Worm (Caenorhabditis elegans) whole organism, L4 larva: ENCODE measurements around the gene pnc-2.

Source experiments
- D1046.2 ChIP-seq: fragments of 200-800 bp; sonication (Bioruptor generic); IDR thresholded peaks from 2 replicates; pipeline ENCODE4 v1.3.6; 2022; ENCODE audit warnings: missing genetic modification characterization, missing compliant biosample characterization
- F44E2.7 ChIP-seq: fragments of 200-800 bp; sonication (Bioruptor generic); IDR thresholded peaks from 2 replicates; pipeline ENCODE4 v2.1.2; 2022; ENCODE audit warnings: missing genetic modification characterization, missing compliant biosample characterization
- F49E8.2 ChIP-seq: sonication (generic microtip); optimal IDR thresholded peaks from 2 replicates; lab custom pipeline; 2016; ENCODE audit warnings: missing compliant biosample characterization, mild to moderate bottlenecking, missing genetic modification characterization, borderline replicate concordance
- T20F7.1 ChIP-seq: fragments of 200-800 bp; sonication (Bioruptor generic); optimal IDR thresholded peaks from 2 replicates; lab custom pipeline; 2018; ENCODE audit warnings: mild to moderate bottlenecking, missing genetic modification characterization, missing compliant biosample characterization
- Y105C5A.15 ChIP-seq: fragments of 200-800 bp; sonication (Bioruptor generic); IDR thresholded peaks from 2 replicates; pipeline ENCODE4 v1.3.6; 2022; ENCODE audit warnings: missing genetic modification characterization, missing compliant biosample characterization
- Y5F2A.4 ChIP-seq: fragments of 200-800 bp; sonication (Bioruptor generic); optimal IDR thresholded peaks from 2 replicates; lab custom pipeline; 2018; ENCODE audit warnings: mild to moderate bottlenecking, missing genetic modification characterization, missing compliant biosample characterization
- aha-1 ChIP-seq: fragments of 150-350 bp; peaks from one replicate; lab custom pipeline; 2014; ENCODE audit warnings: missing biosample characterization, missing genetic modification characterization
- ama-1 ChIP-seq: fragments of 150-350 bp; optimal IDR thresholded peaks from 2 replicates; lab custom pipeline; 2014; ENCODE audit warnings: inconsistent platforms, mixed read lengths
- daf-16 ChIP-seq, 3 experiments: sonication (generic microtip); optimal IDR thresholded peaks; 2 replicates each; lab custom pipeline; 2016 to 2017; ENCODE audit warnings: missing genetic modification characterization in 3 of 3, missing genetic modification reagents in 3 of 3, mild to moderate bottlenecking in 2 of 3, missing compliant biosample characterization in 2 of 3, missing biosample characterization in 1 of 3, moderate library complexity in 1 of 3
- dmd-6 ChIP-seq: fragments of 200-800 bp; sonication (Bioruptor generic); IDR thresholded peaks from 2 replicates; pipeline ENCODE4 v1.3.6; 2022; ENCODE audit warnings: missing genetic modification reagents, missing genetic modification characterization, missing compliant biosample characterization
- fkh-10 ChIP-seq: fragments of 150-350 bp; optimal IDR thresholded peaks from 2 replicates; lab custom pipeline; 2014; ENCODE audit warnings: missing biosample characterization, missing genetic modification reagents, missing genetic modification characterization
- gei-8 ChIP-seq: fragments of 200-800 bp; sonication (Bioruptor generic); optimal IDR thresholded peaks from 2 replicates; lab custom pipeline; 2018; ENCODE audit warnings: mild to moderate bottlenecking, missing genetic modification characterization, missing compliant biosample characterization
- hif-1 ChIP-seq, 2 experiments: sonication (generic microtip); optimal IDR thresholded peaks; 2 replicates each; lab custom pipeline; 2016 to 2017; ENCODE audit warnings: missing compliant biosample characterization in 2 of 2, missing genetic modification characterization in 2 of 2, missing genetic modification reagents in 2 of 2, missing genotype in 2 of 2, mild to moderate bottlenecking in 1 of 2
- hlh-11 ChIP-seq: fragments of 200-800 bp; sonication (Bioruptor generic); optimal IDR thresholded peaks from 2 replicates; lab custom pipeline; 2018; ENCODE audit warnings: mild to moderate bottlenecking, missing genetic modification characterization, missing compliant biosample characterization
- lin-1 ChIP-seq: fragments of 200-800 bp; sonication (Bioruptor generic); IDR thresholded peaks from 2 replicates; pipeline ENCODE4 v1.3.6; 2022; ENCODE audit warnings: missing genetic modification reagents, missing genetic modification characterization, missing compliant biosample characterization
- lin-38 ChIP-seq: fragments of 200-800 bp; sonication (Bioruptor generic); IDR thresholded peaks from 2 replicates; pipeline ENCODE4 v1.3.6; 2022; ENCODE audit warnings: missing genetic modification reagents, missing genetic modification characterization, missing compliant biosample characterization
- lir-3 ChIP-seq: sonication (generic microtip); optimal IDR thresholded peaks from 2 replicates; lab custom pipeline; 2016; ENCODE audit warnings: mild to moderate bottlenecking, missing genetic modification characterization, missing compliant biosample characterization
- madf-5 ChIP-seq, 2 experiments: fragments of 200-800 bp; sonication (Bioruptor generic); IDR thresholded peaks; 2 replicates each; pipeline ENCODE4 v1.3.6; 2022; ENCODE audit warnings: missing compliant biosample characterization in 2 of 2, missing genetic modification characterization in 2 of 2
- mdl-1 ChIP-seq, 2 experiments: fragments of 150-350 bp in 1 of 2; sonication (generic microtip) in 1 of 2; optimal IDR thresholded peaks; 2 replicates each; lab custom pipeline; 2014 to 2017; ENCODE audit warnings: missing biosample characterization in 2 of 2, missing genetic modification characterization in 2 of 2
- mdt-29 ChIP-seq: fragments of 200-800 bp; sonication (Bioruptor generic); IDR thresholded peaks from 2 replicates; pipeline ENCODE4 v1.3.6; 2022; ENCODE audit warnings: missing genetic modification reagents, missing genetic modification characterization, missing compliant biosample characterization
- mep-1 ChIP-seq: fragments of 150-350 bp; sonication (generic microtip); optimal IDR thresholded peaks from 3 replicates; lab custom pipeline; 2014; ENCODE audit warnings: missing biosample characterization, missing genetic modification characterization
- mxl-2 ChIP-seq: fragments of 200-800 bp; sonication (Bioruptor generic); conservative IDR thresholded peaks from 2 replicates; pipeline ENCODE4 v1.3.6; 2022; ENCODE audit warnings: missing genetic modification reagents, missing genetic modification characterization, missing compliant biosample characterization
- mxl-3 ChIP-seq: fragments of 200-800 bp; sonication (Bioruptor generic); optimal IDR thresholded peaks from 2 replicates; lab custom pipeline; 2018; ENCODE audit warnings: mild to moderate bottlenecking, missing genetic modification characterization, missing compliant biosample characterization
- nhr-10 ChIP-seq: fragments of 150-350 bp; optimal IDR thresholded peaks from 2 replicates; lab custom pipeline; 2014; ENCODE audit warnings: missing biosample characterization, missing genetic modification characterization
- nhr-102 ChIP-seq: sonication (generic microtip); optimal IDR thresholded peaks from 2 replicates; lab custom pipeline; 2016; ENCODE audit warnings: mild to moderate bottlenecking, missing genetic modification characterization, moderate library complexity, missing compliant biosample characterization
- nhr-11 ChIP-seq: fragments of 150-350 bp; optimal IDR thresholded peaks from 2 replicates; lab custom pipeline; 2014; ENCODE audit warnings: missing biosample characterization, missing genetic modification characterization
- nhr-48 ChIP-seq: sonication (generic microtip); optimal IDR thresholded peaks from 2 replicates; lab custom pipeline; 2016; ENCODE audit warnings: mild to moderate bottlenecking, missing genetic modification characterization, missing compliant biosample characterization
- nhr-76 ChIP-seq: fragments of 150-350 bp; optimal IDR thresholded peaks from 2 replicates; lab custom pipeline; 2014; ENCODE audit warnings: missing biosample characterization, missing genetic modification characterization
- nhr-77 ChIP-seq: fragments of 150-350 bp; optimal IDR thresholded peaks from 2 replicates; lab custom pipeline; 2014; ENCODE audit warnings: missing biosample characterization, missing genetic modification characterization
- pha-4 ChIP-seq, 2 experiments: fragments of 150-350 bp in 1 of 2; fragments of 200-800 bp in 1 of 2; sonication (Bioruptor generic) in 1 of 2; IDR thresholded peaks in 1 of 2; optimal IDR thresholded peaks in 1 of 2; 2 replicates each; pipeline versions ENCODE4 v1.3.6 to Lab custom; 2014 to 2022; ENCODE audit warnings: missing genetic modification characterization in 2 of 2, missing genetic modification reagents in 2 of 2, missing biosample characterization in 1 of 2, missing compliant biosample characterization in 1 of 2
- php-3 ChIP-seq: fragments of 200-800 bp; sonication (Bioruptor generic); IDR thresholded peaks from 2 replicates; pipeline ENCODE4 v1.3.6; 2022; ENCODE audit warnings: missing genetic modification reagents, missing genetic modification characterization, missing compliant biosample characterization
- rbr-2 ChIP-seq: sonication (generic microtip); optimal IDR thresholded peaks from 2 replicates; lab custom pipeline; 2016; ENCODE audit warnings: missing genotype, missing genetic modification characterization, missing compliant biosample characterization
- sdz-12 ChIP-seq: fragments of 200-800 bp; sonication (Bioruptor generic); optimal IDR thresholded peaks from 2 replicates; lab custom pipeline; 2018; ENCODE audit warnings: mild to moderate bottlenecking, missing genetic modification characterization, missing compliant biosample characterization
- set-16 ChIP-seq: fragments of 200-800 bp; sonication (Bioruptor generic); IDR thresholded peaks from 2 replicates; pipeline ENCODE4 v1.3.6; 2022; ENCODE audit warnings: missing genetic modification reagents, missing genetic modification characterization, missing compliant biosample characterization
- snpc-1.2 ChIP-seq: fragments of 200-800 bp; sonication (Bioruptor generic); IDR thresholded peaks from 2 replicates; pipeline ENCODE4 v1.3.6; 2022; ENCODE audit warnings: missing genetic modification reagents, missing genetic modification characterization, missing compliant biosample characterization
- spr-1 ChIP-seq: sonication (generic microtip); optimal IDR thresholded peaks from 2 replicates; lab custom pipeline; 2016; ENCODE audit warnings: mild to moderate bottlenecking, missing genetic modification characterization, missing compliant biosample characterization
- tag-97 ChIP-seq: fragments of 200-800 bp; sonication (Bioruptor generic); IDR thresholded peaks from 2 replicates; pipeline ENCODE4 v1.3.6; 2022; ENCODE audit warnings: missing genetic modification characterization, missing compliant biosample characterization
- unc-62 ChIP-seq, 3 experiments: fragments of 150-350 bp in 1 of 3; sonication (generic microtip); optimal IDR thresholded peaks in 2 of 3; peaks in 1 of 3; 1 replicate in 1 of 3; 2 replicates in 2 of 3; lab custom pipeline; 2014 to 2017; ENCODE audit warnings: missing biosample characterization in 3 of 3, missing genetic modification characterization in 3 of 3, missing genetic modification reagents in 3 of 3, missing genotype in 1 of 3
- zag-1 ChIP-seq: fragments of 150-350 bp; optimal IDR thresholded peaks from 2 replicates; lab custom pipeline; 2014; ENCODE audit warnings: missing biosample characterization, missing genetic modification characterization
- ztf-11 ChIP-seq: fragments of 150-350 bp; optimal IDR thresholded peaks from 2 replicates; lab custom pipeline; 2014; ENCODE audit warnings: missing biosample characterization, missing genetic modification characterization
- ztf-7 ChIP-seq: fragments of 150-350 bp; optimal IDR thresholded peaks from 2 replicates; lab custom pipeline; 2014; ENCODE audit warnings: missing biosample characterization, missing genetic modification characterization

The pnc-2 gene

ce11 chrIV:14874926-14875570, 34.4 kb downstream of the pnc-2 start (continued):
- TF ChIP-seq nhr-11 (tag; lab: Kevin White, UChicago) (no peak), ztf-11 (tag; lab: Kevin White, UChicago) (no peak), tag-97 (GFP tag; lab: Robert Waterston, UW) (no peak), daf-16 (GFP tag; optimal IDR thresholded peaks at IDR 0.05; lab: Kevin White, UChicago) (peak in 1 of 2 experiments; percentile 12), daf-16 (tag; optimal IDR thresholded peaks at IDR 0.05; lab: Kevin White, UChicago) (peak; percentile 98), nhr-102 (tag; lab: Kevin White, UChicago) (peak; percentile 30), nhr-10 (tag; lab: Kevin White, UChicago) (no peak), aha-1 (tag; lab: Kevin White, UChicago) (peak; percentile 95), nhr-48 (tag; lab: Kevin White, UChicago) (peak; percentile 41), mxl-3 (GFP tag; lab: Kevin White, UChicago) (peak; percentile 13), Y105C5A.15 (0 out of 2 replicates have a peak, but pooled peaks have one; percentile 25), unc-62 (GFP tag; optimal IDR thresholded peaks at IDR 0.05 in 1 of 2; lab: Kevin White, UChicago) (peak in 1 of 2 experiments; percentile 97), unc-62 (tag; optimal IDR thresholded peaks at IDR 0.05; lab: Kevin White, UChicago) (no peak), mdt-29 (GFP tag; lab: Robert Waterston, UW) (no peak), dmd-6 (GFP tag; lab: Robert Waterston, UW) (no peak; the same call in 1 of the 2 replicates), lir-3 (tag; lab: Kevin White, UChicago) (no peak), lin-1 (GFP tag; lab: Robert Waterston, UW) (0 out of 2 replicates have a peak, but pooled peaks have one; percentile 18), set-16 (GFP tag; lab: Robert Waterston, UW) (peak; percentile 25; the same call in 1 of the 2 replicates), nhr-77 (tag; lab: Kevin White, UChicago) (no peak), lin-38 (GFP tag; lab: Robert Waterston, UW) (peak; percentile 43), sdz-12 (GFP tag; lab: Kevin White, UChicago) (no peak), spr-1 (tag; lab: Kevin White, UChicago) (peak; percentile 23), D1046.2 (no peak), gei-8 (GFP tag; lab: Kevin White, UChicago) (no peak), madf-5 (GFP tag; IDR thresholded peaks at IDR 0.05; lab: Robert Waterston, UW) (0 out of 4 replicates have a peak, but pooled peaks of 1 of the 2 experiments have one; percentile 12), pha-4 (GFP tag; IDR thresholded peaks at IDR 0.05; lab: Robert Waterston, UW) (no peak), pha-4 (tag; optimal IDR thresholded peaks at IDR 0.05; lab: Kevin White, UChicago) (peak; percentile 49), mdl-1 (tag; optimal IDR thresholded peaks at IDR 0.05; lab: Kevin White, UChicago) (peak in 1 of 2 experiments; percentile 72), ztf-7 (tag; lab: Kevin White, UChicago) (peak; percentile 46), hlh-11 (tag; lab: Kevin White, UChicago) (peak; percentile 78), rbr-2 (tag; lab: Kevin White, UChicago) (peak; percentile 30), mep-1 (tag; lab: Kevin White, UChicago) (peak; percentile 66), F44E2.7 (GFP tag; lab: Robert Waterston, UW) (no peak), fkh-10 (no peak), ama-1 (lab: Kevin White, UChicago) (no peak), zag-1 (no peak), php-3 (GFP tag; lab: Robert Waterston, UW) (no peak), hif-1 (tag; optimal IDR thresholded peaks at IDR 0.05; lab: Kevin White, UChicago) (peak in 1 of 2 experiments; percentile 17), snpc-1.2 (GFP tag; lab: Robert Waterston, UW) (peak; percentile 98), mxl-2 (GFP tag; lab: Robert Waterston, UW) (0 out of 2 replicates have a peak, but pooled peaks have one; percentile 43), F49E8.2 (peak; percentile 12), T20F7.1 (peak; percentile 10), nhr-76 (no peak), Y5F2A.4 (GFP tag; lab: Kevin White, UChicago) (no peak)
- TF ChIP-seq, all 104 proteins: peak for 32
